Worm (Caenorhabditis elegans): Measurements from ENCODE around the gene eat-17.

ce11 chrX:16381908-16382307 lies 34.7 kb downstream of the eat-17 start:
- TF ChIP-seq lin-39 (tag; optimal IDR thresholded peaks at IDR 0.05) (no peak), hmg-1.1 (GFP tag; IDR thresholded peaks at IDR 0.05) (no peak), zip-11 (GFP tag; IDR thresholded peaks at IDR 0.05) (no peak), zfp-2 (tag; optimal IDR thresholded peaks at IDR 0.05) (no peak), ceh-44 (GFP tag; IDR thresholded peaks at IDR 0.05) (no peak), Y105C5A.15 (GFP tag; IDR thresholded peaks at IDR 0.05) (no peak), zip-2 (tag; optimal IDR thresholded peaks at IDR 0.05) (no peak), snpc-4 (tag; optimal IDR thresholded peaks at IDR 0.05) (no peak), lin-1 (GFP tag; IDR thresholded peaks at IDR 0.05) (no peak), ztf-7 (tag; optimal IDR thresholded peaks at IDR 0.05) (no peak), zfp-3 (GFP tag; conservative IDR thresholded peaks at IDR 0.05) (no peak)
